Worm (Caenorhabditis elegans): ENCODE results near the gene C34F11.8.

Gene C34F11.8

ce11 chrII:5174370-5174769, 36.4 kb downstream of the C34F11.8 start, which contains the start of gene C27D6.3:
Gene C27D6.3 (minus strand): TSS chrII:5174470.
- TF ChIP-seq F57A8.1 (GFP tag; optimal IDR thresholded peaks at IDR 0.05) (no peak), nhr-90 (tag; optimal IDR thresholded peaks at IDR 0.05) (no peak), F39B2.1 (GFP tag; IDR thresholded peaks at IDR 0.05) (no peak)

- TF ChIP-seq K11D2.4 (GFP tag; IDR thresholded peaks at IDR 0.05) (no peak), tlf-1 (GFP tag; optimal IDR thresholded peaks at IDR 0.05) (no peak), snpc-3.4 (tag; optimal IDR thresholded peaks at IDR 0.05) (no peak), T07F8.4 (tag; optimal IDR thresholded peaks at IDR 0.05) (no peak), F33H1.4 (GFP tag; IDR thresholded peaks at IDR 0.05) (no peak), K12H6.12 (tag; optimal IDR thresholded peaks at IDR 0.05) (no peak), mcd-1 (GFP tag; IDR thresholded peaks at IDR 0.05) (no peak), lag-1 (GFP tag; IDR thresholded peaks at IDR 0.05) (no peak), madf-10 (tag; optimal IDR thresholded peaks at IDR 0.05) (no peak), F39B2.1 (GFP tag; IDR thresholded peaks at IDR 0.05) (no peak), hlh-12 (tag; optimal IDR thresholded peaks at IDR 0.05) (no peak), snpc-1.3 (tag; optimal IDR thresholded peaks at IDR 0.05; ENCODE audit: insufficient read depth) (no peak), F49E8.2 (tag; optimal IDR thresholded peaks at IDR 0.05; ENCODE audit: insufficient read depth) (no peak), ztf-28 (GFP tag; IDR thresholded peaks at IDR 0.05) (no peak), nfya-2 (GFP tag; IDR thresholded peaks at IDR 0.05) (no peak)
Observed at ce11 chrII:5172451-5172850, 38.3 kb downstream of the C34F11.8 start, which contains the start of gene C27D6.1. Gene C27D6.1 (plus strand): TSS chrII:5172751.

- TF ChIP-seq ceh-100 (GFP tag; IDR thresholded peaks at IDR 0.05) = no peak
- no peak for TF ChIP-seq F22D6.2 (tag; optimal IDR thresholded peaks at IDR 0.05)
- TF ChIP-seq madf-8 (GFP tag; conservative IDR thresholded peaks at IDR 0.05) = no peak
- no peak for TF ChIP-seq F37B4.10 (GFP tag; IDR thresholded peaks at IDR 0.05)
- TF ChIP-seq F23B12.7 (tag; optimal IDR thresholded peaks at IDR 0.05; ENCODE audit: insufficient read depth) = no peak
Observed at ce11 chrII:5171610-5172009, 39.2 kb downstream of the C34F11.8 start, which contains the start of gene C27D6.15. Gene C27D6.15 (plus strand): TSS chrII:5171910.

ce11 chrII:5170932-5171331, 39.8 kb downstream of the C34F11.8 start, which contains the start of gene srb-1:
Gene srb-1 (minus strand): TSS chrII:5171032.
- TF ChIP-seq snpc-1.3 (tag; optimal IDR thresholded peaks at IDR 0.05; ENCODE audit: insufficient read depth) = no peak
- no peak for TF ChIP-seq fkh-3 (tag; optimal IDR thresholded peaks at IDR 0.05)
- TF ChIP-seq lag-1 (GFP tag; IDR thresholded peaks at IDR 0.05) = no peak
- TF ChIP-seq C17E4.6 (GFP tag; IDR thresholded peaks at IDR 0.05) = no peak
- no peak for TF ChIP-seq ceh-91 (GFP tag; IDR thresholded peaks at IDR 0.05)
- TF ChIP-seq egl-18 (GFP tag; IDR thresholded peaks at IDR 0.05) = no peak
- no peak for TF ChIP-seq bed-2 (GFP tag; IDR thresholded peaks at IDR 0.05)
- no peak for TF ChIP-seq efl-1 (GFP tag; optimal IDR thresholded peaks at IDR 0.05)
- TF ChIP-seq Y53G8AR.9 (GFP tag; conservative IDR thresholded peaks at IDR 0.05) = no peak
- TF ChIP-seq sdz-38 (tag; optimal IDR thresholded peaks at IDR 0.05) = no peak
- no peak for TF ChIP-seq ceh-27 (GFP tag; optimal IDR thresholded peaks at IDR 0.05)
- TF ChIP-seq ccch-3 (GFP tag; optimal IDR thresholded peaks at IDR 0.05) = no peak

- TF ChIP-seq nfya-1 (tag; optimal IDR thresholded peaks at IDR 0.05; ENCODE audit: borderline replicate concordance, insufficient read depth) (no peak), F23B12.7 (tag; optimal IDR thresholded peaks at IDR 0.05; ENCODE audit: insufficient read depth) (no peak), hmg-20 (GFP tag; IDR thresholded peaks at IDR 0.05) (no peak), Y53G8AR.9 (GFP tag; conservative IDR thresholded peaks at IDR 0.05) (no peak), snpc-1.1 (tag; optimal IDR thresholded peaks at IDR 0.05; ENCODE audit: insufficient read depth) (no peak), die-1 (tag; optimal IDR thresholded peaks at IDR 0.05) (no peak), T07F8.4 (tag; optimal IDR thresholded peaks at IDR 0.05) (no peak), mes-4 (tag; optimal IDR thresholded peaks at IDR 0.05) (no peak), Y56A3A.18 (GFP tag; IDR thresholded peaks at IDR 0.05) (no peak), rcor-1 (GFP tag; IDR thresholded peaks at IDR 0.05) (no peak), attf-3 (GFP tag; conservative IDR thresholded peaks at IDR 0.05) (no peak), Y95B8A.8 (GFP tag; IDR thresholded peaks at IDR 0.05) (no peak), aptf-3 (GFP tag; IDR thresholded peaks at IDR 0.05) (no peak), B0035.1 (tag; optimal IDR thresholded peaks at IDR 0.05) (no peak)
Observed at ce11 chrII:5166738-5167137, 44.0 kb downstream of the C34F11.8 start, which contains the start of gene srb-3. Gene srb-3 (minus strand): TSS chrII:5166838.
